Worm (Caenorhabditis elegans): ENCODE results near the gene C06G3.3.

C06G3.3 gene

ce11 chrIV:7023004-7023403, 12.9 kb upstream of the C06G3.3 start:
- TF ChIP-seq unc-62 (GFP tag; optimal IDR thresholded peaks at IDR 0.05), result no peak

DNA sequence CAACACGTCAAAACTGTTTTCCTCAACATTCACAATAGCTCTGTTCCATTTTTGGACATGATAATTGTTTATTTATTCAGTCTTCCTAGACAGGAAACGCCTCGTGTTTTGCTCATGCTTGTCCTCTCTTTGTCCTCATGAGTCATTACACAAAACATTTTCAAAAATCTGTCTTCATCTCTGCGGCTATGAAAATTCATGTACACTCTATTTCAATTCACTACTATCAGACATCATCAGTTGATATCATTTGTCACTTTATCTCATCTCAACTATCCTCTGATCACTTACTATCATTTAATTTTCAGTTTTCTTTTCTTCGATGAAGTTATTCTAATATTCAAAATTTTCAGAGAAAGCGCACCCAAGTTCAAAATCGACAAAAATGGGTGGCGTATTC, 12.1 kb upstream of the C06G3.3 start, which contains the start of gene adah-1:
Gene adah-1 (plus strand): TSS at position 354 of the 400 bp plus-strand sequence.
- no peak for TF ChIP-seq unc-62 (GFP tag; optimal IDR thresholded peaks at IDR 0.05)

ce11 chrIV:7024829-7025228, 11.1 kb upstream of the C06G3.3 start:
- TF ChIP-seq unc-62 (GFP tag; optimal IDR thresholded peaks at IDR 0.05), result no peak

DNA sequence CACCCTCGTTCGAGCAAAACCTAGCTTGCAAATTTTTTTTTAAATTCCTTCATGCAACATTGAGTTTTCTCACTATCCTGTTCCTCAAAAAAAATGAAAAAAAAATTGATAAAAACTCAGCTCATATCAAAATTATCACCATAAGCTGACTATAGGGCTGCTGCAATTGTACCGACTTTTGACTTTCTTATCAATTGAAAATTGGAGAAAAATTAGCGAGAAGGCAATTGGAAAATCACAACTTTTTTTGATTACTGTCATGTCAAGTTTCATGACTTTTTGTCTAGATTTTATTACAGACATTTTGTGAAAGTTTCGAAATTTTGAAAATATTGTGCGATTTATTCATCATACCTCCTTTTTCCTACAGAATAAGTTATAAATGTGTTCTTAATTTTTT, 10.1 kb upstream of the C06G3.3 start:
- no peak for TF ChIP-seq unc-62 (GFP tag; optimal IDR thresholded peaks at IDR 0.05)

- no peak for TF ChIP-seq unc-62 (GFP tag; optimal IDR thresholded peaks at IDR 0.05)
Measured at ce11 chrIV:7031019-7031418, 4.9 kb upstream of the C06G3.3 start.

DNA sequence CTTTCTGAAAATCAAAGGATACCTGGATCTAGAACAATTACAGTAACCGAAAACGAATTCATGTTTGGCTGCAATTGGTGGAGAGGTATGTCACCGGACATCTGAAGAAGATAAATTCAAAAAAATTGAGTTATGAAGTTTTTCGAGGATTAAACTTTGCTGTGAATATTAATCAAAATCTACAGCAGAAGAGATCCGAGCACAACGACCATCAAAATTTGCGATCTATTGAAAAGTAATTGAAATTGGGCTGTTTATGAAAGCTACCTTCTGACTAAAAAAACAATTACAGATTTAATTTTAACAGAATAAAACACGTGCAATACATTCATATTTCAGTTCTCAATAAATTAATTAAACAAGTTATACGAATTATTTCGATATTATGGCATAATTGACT, 3.5 kb upstream of the C06G3.3 start, which contains the start of gene C06G3.8:
Gene C06G3.8 (minus strand): TSS at position 101 of the 400 bp plus-strand sequence.
- TF ChIP-seq unc-62 (GFP tag; optimal IDR thresholded peaks at IDR 0.05), result no peak

DNA sequence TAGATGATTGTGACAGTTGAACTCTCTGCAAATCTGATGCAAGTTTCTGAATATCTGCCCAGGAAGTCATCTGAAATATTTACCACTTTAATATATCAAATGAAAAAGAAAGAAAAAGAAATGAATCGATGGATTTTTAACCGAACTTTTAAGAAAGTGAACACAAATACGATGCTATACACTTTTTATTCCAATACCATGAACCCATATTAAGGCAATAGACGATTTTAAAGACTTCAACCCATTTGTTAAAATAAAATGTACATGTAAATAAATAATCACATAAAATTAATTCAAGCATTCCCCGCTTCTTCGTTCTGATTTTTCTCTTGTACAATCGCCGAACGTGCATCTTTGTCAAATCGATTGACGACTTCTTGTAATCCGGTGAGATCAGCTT, 867 bp downstream of the C06G3.3 start, which contains the start of gene ufl-1:
Gene ufl-1 (minus strand): TSS at position 70 of the 400 bp plus-strand sequence.
- TF ChIP-seq unc-62 (GFP tag; optimal IDR thresholded peaks at IDR 0.05), result no peak

ce11 chrIV:7039476-7040261, 3.7 kb downstream of the C06G3.3 start, which contains the start of the genes cogc-2 and klp-18:
Gene cogc-2, minus strand, starts transcription at chrIV:7039580.
Gene klp-18, plus strand, starts transcription at chrIV:7040211.
- TF ChIP-seq unc-62 (GFP tag; optimal IDR thresholded peaks at IDR 0.05), result no peak

DNA sequence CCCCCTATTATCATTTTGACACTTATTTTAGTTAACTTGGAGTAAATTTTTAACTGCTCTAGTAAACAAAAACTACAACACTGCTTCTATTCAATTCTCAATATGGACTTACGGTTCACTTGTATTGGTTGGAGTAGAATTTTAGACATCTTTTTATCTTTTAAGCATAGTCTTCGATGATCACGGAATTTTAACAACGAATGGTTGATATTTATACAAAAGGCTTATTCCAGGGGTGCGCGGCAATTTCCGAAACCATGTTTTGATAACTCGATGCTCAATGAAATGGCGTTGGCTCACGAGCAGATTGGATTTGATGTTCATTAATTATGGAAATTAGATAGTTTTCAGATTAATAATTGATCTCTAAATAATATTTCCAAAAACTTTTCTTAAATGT, 7.5 kb downstream of the C06G3.3 start:
- no peak for TF ChIP-seq unc-62 (GFP tag; optimal IDR thresholded peaks at IDR 0.05)

DNA sequence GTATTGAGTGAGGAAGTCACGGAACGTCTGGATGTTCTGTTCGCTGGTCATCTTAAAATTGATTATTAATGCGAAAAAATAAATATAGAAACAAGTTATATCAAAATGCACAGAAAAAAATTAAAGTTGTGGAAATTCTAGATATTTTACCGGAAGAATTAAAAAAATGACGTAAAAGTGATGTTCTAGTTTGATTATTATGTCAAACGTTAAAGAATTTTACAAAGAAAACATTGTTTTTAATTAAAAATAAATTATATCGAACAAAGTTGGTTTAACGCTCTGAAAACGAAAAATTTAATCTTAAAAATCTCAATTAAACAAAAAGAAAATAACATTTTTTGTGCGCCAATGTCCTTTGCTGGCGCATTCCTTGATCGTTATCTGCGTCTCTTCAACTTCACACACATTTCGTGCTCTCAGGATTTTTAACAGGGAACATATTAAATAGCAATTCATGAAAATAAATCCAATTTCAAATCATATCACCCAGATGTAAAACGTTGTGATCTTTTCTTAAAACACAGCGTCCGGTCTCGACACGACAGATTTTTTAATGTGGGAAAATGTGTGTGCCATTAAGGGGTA, 8.7 kb downstream of the C06G3.3 start, which contains the start of gene tin-9.1:
Gene tin-9.1 (minus strand): TSS at position 51 of the 588 bp plus-strand sequence.
- TF ChIP-seq unc-62 (GFP tag; optimal IDR thresholded peaks at IDR 0.05), result no peak

DNA sequence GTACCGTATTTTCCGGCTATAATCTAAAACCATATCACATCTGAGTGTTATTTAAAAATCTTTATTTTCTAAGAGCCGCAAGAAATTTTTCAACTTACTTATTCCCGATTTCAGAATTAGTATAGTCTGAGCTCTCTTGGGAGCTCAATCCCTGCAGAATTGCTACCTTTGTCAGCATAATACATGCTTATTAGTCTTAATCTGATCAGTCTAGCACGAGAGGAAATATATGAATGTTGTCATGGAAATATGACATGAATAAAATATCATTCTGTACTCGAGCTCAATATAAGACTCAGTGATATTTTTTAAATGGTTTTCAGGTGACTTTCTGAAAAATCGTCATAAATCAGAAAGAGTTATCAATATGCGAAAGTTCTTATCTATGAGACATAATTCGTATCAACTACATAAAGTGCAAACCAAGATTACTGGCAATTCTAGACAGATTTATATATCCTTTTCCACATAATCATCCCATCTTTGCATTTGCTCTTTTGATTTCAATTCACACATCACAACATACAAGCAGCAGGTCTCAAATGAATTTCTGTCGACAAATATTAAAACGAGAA, 9.5 kb downstream of the C06G3.3 start:
- TF ChIP-seq unc-62 (GFP tag; optimal IDR thresholded peaks at IDR 0.05), result no peak

ce11 chrIV:7046641-7047361, 10.9 kb downstream of the C06G3.3 start:
- no peak for TF ChIP-seq unc-62 (GFP tag; optimal IDR thresholded peaks at IDR 0.05)

DNA sequence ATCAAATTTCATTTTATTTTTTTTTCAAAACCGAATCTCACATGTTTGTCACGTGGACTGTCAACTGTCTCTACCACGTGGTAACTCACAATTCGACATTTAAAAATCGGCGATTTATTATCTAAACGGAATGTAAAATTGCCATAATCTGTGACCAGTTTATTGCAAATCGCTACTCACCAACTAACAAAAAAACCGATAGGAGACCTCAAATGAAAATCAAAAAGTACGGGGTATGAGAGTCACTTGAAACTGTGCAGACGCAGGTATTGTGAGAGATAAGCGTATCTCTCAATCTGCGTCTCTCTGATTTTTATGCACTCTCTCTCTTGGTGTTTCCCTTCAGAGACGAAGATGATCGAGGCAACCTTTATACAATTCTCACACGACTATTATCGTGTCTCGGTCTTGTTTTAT, 11.8 kb downstream of the C06G3.3 start:
- TF ChIP-seq unc-62 (GFP tag; optimal IDR thresholded peaks at IDR 0.05), result no peak

DNA sequence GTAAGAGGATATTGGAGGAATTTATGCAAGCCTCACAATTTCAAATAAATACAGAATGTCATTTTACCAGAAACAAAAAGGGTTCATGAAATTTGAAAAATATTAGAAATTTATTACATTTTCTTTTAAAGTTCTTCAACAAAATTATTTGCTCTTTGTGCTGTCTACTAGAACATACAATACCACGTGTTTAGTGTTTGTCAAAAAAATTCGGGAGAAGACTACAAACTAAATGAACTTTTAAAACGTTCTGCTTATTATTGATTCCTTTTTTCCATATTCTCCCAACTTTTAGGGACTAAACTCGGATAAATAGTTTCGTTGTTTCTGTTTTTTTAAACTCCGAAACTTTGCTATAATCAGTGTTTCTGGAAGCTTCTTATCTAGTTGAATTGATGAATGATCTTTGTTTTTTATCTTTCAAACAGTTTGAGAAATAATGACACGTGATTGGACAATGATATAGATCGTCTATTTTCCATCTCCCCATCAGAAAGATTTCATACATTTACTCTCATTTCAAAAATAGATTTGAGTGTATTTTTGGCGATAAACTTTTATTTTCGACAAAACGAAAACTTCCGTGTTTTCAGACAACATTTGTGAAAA, 12.8 kb downstream of the C06G3.3 start:
- no peak for TF ChIP-seq unc-62 (GFP tag; optimal IDR thresholded peaks at IDR 0.05)

DNA sequence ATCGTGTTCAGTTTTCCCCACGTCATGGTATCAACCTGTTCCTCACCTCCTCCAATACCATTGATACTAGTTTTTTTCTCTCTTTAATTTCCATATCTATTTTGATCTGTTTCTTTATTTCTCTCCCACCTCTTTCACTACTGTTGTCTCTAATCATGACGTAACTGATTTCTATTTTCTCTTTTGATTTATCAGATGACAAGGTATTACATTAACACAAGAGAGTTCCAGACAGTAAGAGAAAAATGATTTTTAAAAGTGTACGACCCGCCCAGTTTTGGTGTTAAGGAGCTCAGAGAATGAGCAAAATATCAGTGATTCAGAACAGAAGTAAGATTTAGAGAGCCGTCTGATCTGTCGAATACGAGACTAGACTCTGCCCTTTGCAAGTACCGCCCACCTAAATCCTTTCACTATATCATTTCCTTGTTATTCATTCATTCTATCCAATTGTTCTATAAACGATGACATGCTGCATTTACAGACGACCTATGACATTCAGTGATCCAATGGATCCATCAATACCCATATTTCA, 13.8 kb downstream of the C06G3.3 start, which contains the start of gene nhr-105:
Gene nhr-105 (plus strand): TSS at position 485 of the 535 bp plus-strand sequence.
- no peak for TF ChIP-seq unc-62 (GFP tag; optimal IDR thresholded peaks at IDR 0.05)
